Worm (Caenorhabditis elegans): Measurements from ENCODE around the gene mec-14.

The mec-14 gene

DNA sequence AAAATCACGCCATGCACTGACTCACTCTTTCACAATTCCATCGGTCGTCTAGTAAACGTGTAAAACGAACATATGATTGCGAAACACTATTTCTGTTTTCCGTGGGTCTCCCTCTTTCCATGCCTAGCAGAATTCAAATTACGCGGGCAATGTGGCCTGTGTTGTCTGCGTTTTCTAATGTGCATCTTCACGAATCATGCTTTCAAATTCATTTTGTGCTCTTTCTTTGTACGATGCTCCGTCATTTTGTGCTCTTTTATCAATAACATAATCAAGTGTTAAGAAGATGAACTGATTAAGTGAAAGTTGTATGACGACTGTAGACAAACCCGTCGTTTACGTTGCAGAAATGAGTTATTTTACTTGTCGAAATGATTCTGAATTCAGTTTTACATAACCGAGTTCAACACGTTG is 27.0 kb downstream of the mec-14 start:
- TF ChIP-seq nhr-76 (tag; optimal IDR thresholded peaks at IDR 0.05): no peak
- TF ChIP-seq lsy-12 (tag; optimal IDR thresholded peaks at IDR 0.05): peak; percentile 27
- TF ChIP-seq ztf-11 (tag; optimal IDR thresholded peaks at IDR 0.05): no peak
- no peak for TF ChIP-seq unc-62 (GFP tag; optimal IDR thresholded peaks at IDR 0.05)
- peak; percentile 18 for TF ChIP-seq fos-1 (tag; optimal IDR thresholded peaks at IDR 0.05)
- peak; percentile 42 for TF ChIP-seq lin-15B (tag; optimal IDR thresholded peaks at IDR 0.05)
- TF ChIP-seq elt-2 (tag; optimal IDR thresholded peaks at IDR 0.05): peak; percentile 97
- TF ChIP-seq ceh-9 (tag; optimal IDR thresholded peaks at IDR 0.05): no peak
- TF ChIP-seq nhr-43 (tag; optimal IDR thresholded peaks at IDR 0.05; ENCODE audit: poor library complexity, severe bottlenecking): no peak
- TF ChIP-seq lin-39 (tag; optimal IDR thresholded peaks at IDR 0.05): peak; percentile 5
- no peak for TF ChIP-seq elt-3 (tag; optimal IDR thresholded peaks at IDR 0.05)
- TF ChIP-seq nhr-28 (tag; optimal IDR thresholded peaks at IDR 0.05): no peak
- no peak for TF ChIP-seq nhr-12 (tag; optimal IDR thresholded peaks at IDR 0.05)
- no peak for TF ChIP-seq nhr-23 (tag; optimal IDR thresholded peaks at IDR 0.05)
- peak; percentile 72 for TF ChIP-seq skn-1 (tag; optimal IDR thresholded peaks at IDR 0.05)
- no peak for TF ChIP-seq nhr-25 (tag; optimal IDR thresholded peaks at IDR 0.05)
- TF ChIP-seq nfya-1 (tag; optimal IDR thresholded peaks at IDR 0.05; ENCODE audit: insufficient read depth): peak; percentile 50
- TF ChIP-seq egl-5 (tag; optimal IDR thresholded peaks at IDR 0.05): peak; percentile 44
- TF ChIP-seq pha-4 (tag; optimal IDR thresholded peaks at IDR 0.05): peak; percentile 70
- peak; percentile 38 for TF ChIP-seq ceh-28 (tag; optimal IDR thresholded peaks at IDR 0.05)
- peak; percentile 97 for TF ChIP-seq pqm-1 (tag; optimal IDR thresholded peaks at IDR 0.05)
- no peak for TF ChIP-seq ceh-16 (tag; optimal IDR thresholded peaks at IDR 0.05)
- no peak for TF ChIP-seq ZK546.5 (tag; optimal IDR thresholded peaks at IDR 0.05)
- no peak for TF ChIP-seq egl-27 (tag; optimal IDR thresholded peaks at IDR 0.05)
- no peak for TF ChIP-seq nhr-237 (tag; optimal IDR thresholded peaks at IDR 0.05)
- no peak for TF ChIP-seq R02D3.7 (tag; optimal IDR thresholded peaks at IDR 0.05)
- TF ChIP-seq ceh-82 (tag; optimal IDR thresholded peaks at IDR 0.05): no peak
- no peak for TF ChIP-seq eor-1 (tag; optimal IDR thresholded peaks at IDR 0.05)
- no peak for TF ChIP-seq nhr-67 (tag; optimal IDR thresholded peaks at IDR 0.05)
- TF ChIP-seq daf-12 (tag; optimal IDR thresholded peaks at IDR 0.05): no peak
- no peak for TF ChIP-seq nhr-77 (tag; optimal IDR thresholded peaks at IDR 0.05)
- TF ChIP-seq jun-1 (tag; optimal IDR thresholded peaks at IDR 0.05): peak; percentile 82
- peak; percentile 37 for TF ChIP-seq snpc-4 (tag; optimal IDR thresholded peaks at IDR 0.05)
- TF ChIP-seq aly-2 (tag; optimal IDR thresholded peaks at IDR 0.05): no peak
- peak; percentile 58 for TF ChIP-seq mdl-1 (tag; optimal IDR thresholded peaks at IDR 0.05)
- TF ChIP-seq zag-1 (tag; optimal IDR thresholded peaks at IDR 0.05): no peak
- TF ChIP-seq tbx-2 (tag; optimal IDR thresholded peaks at IDR 0.05): no peak

DNA sequence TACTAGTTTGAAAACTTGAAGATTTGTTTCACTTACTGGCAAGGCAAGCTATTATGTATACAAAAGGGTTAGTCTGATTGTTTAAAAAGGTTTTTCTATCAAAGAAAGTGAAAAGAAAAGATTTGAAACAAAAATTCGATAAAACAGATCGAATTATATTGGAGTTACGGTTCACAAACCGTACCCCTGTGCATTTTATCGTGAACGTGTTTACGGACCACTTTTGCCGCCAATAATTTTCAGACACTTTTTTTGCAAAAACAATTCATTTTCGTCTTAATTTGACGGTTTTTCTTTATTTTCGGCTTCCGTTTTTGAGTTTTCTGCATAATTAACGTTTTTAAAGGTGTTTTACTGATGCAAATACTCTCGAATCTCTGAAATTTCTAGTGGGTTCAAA is 27.5 kb downstream of the mec-14 start:
- no peak for TF ChIP-seq jun-1 (tag; optimal IDR thresholded peaks at IDR 0.05)
- no peak for TF ChIP-seq hmg-11 (tag; optimal IDR thresholded peaks at IDR 0.05)
- no peak for TF ChIP-seq egl-5 (tag; optimal IDR thresholded peaks at IDR 0.05)
- TF ChIP-seq pqm-1 (tag; optimal IDR thresholded peaks at IDR 0.05): no peak
- TF ChIP-seq mdl-1 (tag; optimal IDR thresholded peaks at IDR 0.05): no peak
- no peak for TF ChIP-seq lin-39 (tag; optimal IDR thresholded peaks at IDR 0.05)
- TF ChIP-seq elt-2 (tag; optimal IDR thresholded peaks at IDR 0.05): no peak
- no peak for TF ChIP-seq fkh-2 (tag; optimal IDR thresholded peaks at IDR 0.05)
- TF ChIP-seq nhr-23 (tag; optimal IDR thresholded peaks at IDR 0.05): no peak
- TF ChIP-seq nhr-77 (tag; optimal IDR thresholded peaks at IDR 0.05): no peak
- TF ChIP-seq ceh-16 (tag; optimal IDR thresholded peaks at IDR 0.05): no peak
- no peak for TF ChIP-seq ZK546.5 (tag; optimal IDR thresholded peaks at IDR 0.05)

DNA sequence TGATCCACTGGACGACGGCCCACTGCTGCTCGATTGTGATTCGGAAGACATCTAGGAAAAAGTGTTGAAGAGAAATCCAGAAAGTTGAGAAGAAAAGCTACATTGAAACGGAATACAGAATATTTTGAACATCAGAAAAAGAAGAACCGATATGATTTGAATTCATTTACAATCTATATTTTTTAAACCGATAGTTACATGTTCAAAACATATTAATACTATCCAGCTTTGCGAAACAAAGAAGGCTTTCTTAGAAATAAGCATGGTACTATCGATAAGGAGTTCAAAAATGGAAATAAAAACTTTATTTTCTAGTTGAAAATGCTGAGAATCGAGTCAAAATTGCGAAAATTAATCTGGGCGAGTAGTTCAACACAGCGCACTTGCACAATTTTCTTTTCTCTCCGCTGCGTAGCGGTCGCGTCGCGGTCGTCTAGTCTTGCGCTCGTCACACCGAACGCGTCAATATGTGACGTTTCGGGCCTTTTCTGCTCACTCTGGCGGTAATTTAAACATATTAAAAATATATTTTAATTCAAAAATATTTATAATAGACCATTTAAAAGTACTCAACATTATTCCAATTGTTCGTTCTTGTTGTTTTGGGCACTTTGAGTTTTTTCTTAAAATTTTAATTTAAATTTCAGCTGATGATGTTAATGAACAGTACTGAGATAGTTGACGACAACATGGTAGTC is 30.6 kb downstream of the mec-14 start, which contains the start of the genes syf-2 and K04G7.1:
Gene syf-2, minus strand, starts transcription at position 51 of the 698 bp plus-strand sequence.
Gene K04G7.1, plus strand, starts transcription at position 648 of the 698 bp plus-strand sequence.
- TF ChIP-seq ceh-9 (tag; optimal IDR thresholded peaks at IDR 0.05) (no peak), elt-3 (tag; optimal IDR thresholded peaks at IDR 0.05) (peak in 1 of 3 experiments; percentile 14), nhr-12 (tag; optimal IDR thresholded peaks at IDR 0.05) (no peak), sea-2 (GFP tag; optimal IDR thresholded peaks at IDR 0.05) (no peak), nhr-28 (tag; optimal IDR thresholded peaks at IDR 0.05) (no peak), elt-2 (tag; optimal IDR thresholded peaks at IDR 0.05) (peak; percentile 74), nhr-76 (tag; optimal IDR thresholded peaks at IDR 0.05) (no peak), lin-15B (tag; optimal IDR thresholded peaks at IDR 0.05) (peak; percentile 99), elt-1 (tag; optimal IDR thresholded peaks at IDR 0.05) (peak; percentile 59), R02D3.7 (tag; optimal IDR thresholded peaks at IDR 0.05) (peak; percentile 76), hmg-11 (tag; optimal IDR thresholded peaks at IDR 0.05) (peak; percentile 65), unc-62 (GFP tag; optimal IDR thresholded peaks at IDR 0.05) (peak; percentile 53), ama-1 (optimal IDR thresholded peaks at IDR 0.05) (peak; percentile 43), tbx-2 (tag; optimal IDR thresholded peaks at IDR 0.05) (peak; percentile 61), eor-1 (tag; optimal IDR thresholded peaks at IDR 0.05) (no peak), ceh-28 (tag; optimal IDR thresholded peaks at IDR 0.05) (peak; percentile 72), pqm-1 (tag; optimal IDR thresholded peaks at IDR 0.05) (peak; percentile 29), nfya-1 (tag; optimal IDR thresholded peaks at IDR 0.05; ENCODE audit: insufficient read depth) (peak; percentile 94), ZK546.5 (tag; optimal IDR thresholded peaks at IDR 0.05) (peak; percentile 20), unc-39 (tag; optimal IDR thresholded peaks at IDR 0.05) (no peak), egl-27 (tag; optimal IDR thresholded peaks at IDR 0.05) (peak; percentile 92), nhr-237 (tag; optimal IDR thresholded peaks at IDR 0.05) (no peak), ceh-82 (tag; optimal IDR thresholded peaks at IDR 0.05) (peak; percentile 47), lsy-12 (tag; optimal IDR thresholded peaks at IDR 0.05) (peak; percentile 78), nhr-67 (tag; optimal IDR thresholded peaks at IDR 0.05) (no peak), pha-4 (tag; optimal IDR thresholded peaks at IDR 0.05) (peak; percentile 95), skn-1 (tag; optimal IDR thresholded peaks at IDR 0.05) (peak; percentile 79), nhr-23 (tag; optimal IDR thresholded peaks at IDR 0.05) (peak; percentile 94), egl-5 (tag; optimal IDR thresholded peaks at IDR 0.05) (peak; percentile 57), aly-2 (tag; optimal IDR thresholded peaks at IDR 0.05) (no peak), ceh-16 (tag; optimal IDR thresholded peaks at IDR 0.05) (no peak), lin-39 (tag; optimal IDR thresholded peaks at IDR 0.05) (peak; percentile 91), ztf-4 (tag; optimal IDR thresholded peaks at IDR 0.05) (no peak)
